Worm (Caenorhabditis elegans) whole organism, L4/young adult: ENCODE measurements around the gene gpla-1.

Source experiments
- W03F9.2 ChIP-seq: fragments of 150-350 bp; optimal IDR thresholded peaks from 2 replicates; lab custom pipeline; 2014; ENCODE audit warnings: missing biosample characterization, missing genetic modification characterization
- dao-5 ChIP-seq: sonication (generic microtip); optimal IDR thresholded peaks from 2 replicates; lab custom pipeline; 2016; ENCODE audit warnings: missing genotype, missing genetic modification characterization, moderate library complexity, missing compliant biosample characterization
- him-1 ChIP-seq: sonication (generic microtip); optimal IDR thresholded peaks from 2 replicates; lab custom pipeline; 2016; ENCODE audit warnings: missing genotype, missing genetic modification reagents, missing genetic modification characterization, missing compliant biosample characterization

- TF ChIP-seq him-1 (tag; lab: Kevin White, UChicago) (no peak), W03F9.2 (tag; lab: Kevin White, UChicago) (no peak), dao-5 (tag; lab: Kevin White, UChicago) (no peak)
Observed at ce11 chrV:11933196-11934028, 4.2 kb downstream of the gpla-1 start, which contains the start of the genes aman-2 and F58H1.3.
